Worm (Caenorhabditis elegans) whole organism, mixed stage, embryonic: ENCODE data around the gene nhr-193.
A peak's percentile ranks its signal among the peaks of the same experiment; 100 is the strongest.

Experiments
- M03D4.4 ChIP-seq: sonication (generic microtip); optimal IDR thresholded peaks from 2 replicates; lab custom pipeline; 2017; ENCODE audit warnings: mild to moderate bottlenecking, missing genetic modification characterization, missing compliant biosample characterization
- bed-3 ChIP-seq: fragments of 200-800 bp; sonication (Bioruptor generic); optimal IDR thresholded peaks from 3 replicates; lab custom pipeline; 2018; ENCODE audit warnings: mild to moderate bottlenecking, missing genetic modification characterization, moderate library complexity, missing compliant biosample characterization
- blmp-1 ChIP-seq: fragments of 150-350 bp; optimal IDR thresholded peaks from 2 replicates; lab custom pipeline; 2014; ENCODE audit warnings: missing biosample characterization, missing genetic modification characterization
- ceh-39 ChIP-seq: fragments of 150-350 bp; optimal IDR thresholded peaks from 2 replicates; lab custom pipeline; 2014; ENCODE audit warnings: missing biosample characterization, missing genetic modification characterization
- ceh-43 ChIP-seq: fragments of 200-800 bp; sonication (Bioruptor generic); optimal IDR thresholded peaks from 2 replicates; lab custom pipeline; 2018; ENCODE audit warnings: mild to moderate bottlenecking, missing genetic modification characterization, moderate library complexity, missing compliant biosample characterization
- ceh-83 ChIP-seq: fragments of 200-800 bp; sonication (Bioruptor generic); optimal IDR thresholded peaks from 2 replicates; lab custom pipeline; 2018; ENCODE audit warnings: mild to moderate bottlenecking, missing genetic modification characterization, missing compliant biosample characterization
- ces-1 ChIP-seq: fragments of 150-350 bp; optimal IDR thresholded peaks from 2 replicates; lab custom pipeline; 2014; ENCODE audit warnings: missing biosample characterization, missing genetic modification reagents, missing genetic modification characterization
- cnd-1 ChIP-seq: fragments of 200-800 bp; sonication (Bioruptor generic); optimal IDR thresholded peaks from 2 replicates; lab custom pipeline; 2018; ENCODE audit warnings: mild to moderate bottlenecking, missing genetic modification characterization, missing compliant biosample characterization
- drap-1 ChIP-seq: fragments of 200-800 bp; sonication (Bioruptor generic); optimal IDR thresholded peaks from 3 replicates; lab custom pipeline; 2018; ENCODE audit warnings: mild to moderate bottlenecking, missing genetic modification characterization, missing compliant biosample characterization
- elt-1 ChIP-seq: sonication (generic microtip); optimal IDR thresholded peaks from 2 replicates; lab custom pipeline; 2017; ENCODE audit warnings: missing genetic modification characterization, mild to moderate bottlenecking, missing compliant biosample characterization, antibody characterized with exemption, moderate library complexity, borderline replicate concordance; ENCODE audit not compliant: insufficient read depth
- elt-3 ChIP-seq: fragments of 150-350 bp; optimal IDR thresholded peaks from 2 replicates; lab custom pipeline; 2014; ENCODE audit warnings: missing biosample characterization, missing genetic modification characterization
- flh-1 ChIP-seq: fragments of 200-800 bp; sonication (Bioruptor generic); optimal IDR thresholded peaks from 2 replicates; lab custom pipeline; 2018; ENCODE audit warnings: mild to moderate bottlenecking, missing genetic modification characterization, moderate library complexity, missing compliant biosample characterization
- ham-2 ChIP-seq: fragments of 200-800 bp; sonication (Bioruptor generic); optimal IDR thresholded peaks from 2 replicates; lab custom pipeline; 2018; ENCODE audit warnings: mild to moderate bottlenecking, missing genetic modification characterization, missing compliant biosample characterization
- hlh-1 ChIP-seq: fragments of 150-350 bp; optimal IDR thresholded peaks from 2 replicates; lab custom pipeline; 2014; ENCODE audit warnings: missing biosample characterization, missing genetic modification reagents, missing genetic modification characterization
- lin-13 ChIP-seq: fragments of 150-350 bp; optimal IDR thresholded peaks from 2 replicates; lab custom pipeline; 2014; ENCODE audit warnings: missing biosample characterization, missing genetic modification characterization
- lin-32 ChIP-seq: fragments of 200-800 bp; sonication (Bioruptor generic); optimal IDR thresholded peaks from 2 replicates; lab custom pipeline; 2018; ENCODE audit warnings: mild to moderate bottlenecking, missing genetic modification characterization, missing compliant biosample characterization
- lsy-2 ChIP-seq: fragments of 150-350 bp; optimal IDR thresholded peaks from 2 replicates; lab custom pipeline; 2014; ENCODE audit warnings: missing biosample characterization, missing genetic modification characterization
- mab-5 ChIP-seq: fragments of 150-350 bp; optimal IDR thresholded peaks from 2 replicates; lab custom pipeline; 2014; ENCODE audit warnings: missing biosample characterization, missing genetic modification characterization
- mep-1 ChIP-seq: fragments of 150-350 bp; optimal IDR thresholded peaks from 2 replicates; lab custom pipeline; 2017; ENCODE audit warnings: missing biosample characterization, missing genetic modification reagents, missing genetic modification characterization, inconsistent platforms
- mls-2 ChIP-seq: sonication (generic microtip); optimal IDR thresholded peaks from 2 replicates; lab custom pipeline; 2016; ENCODE audit warnings: mild to moderate bottlenecking, missing genetic modification characterization, moderate library complexity, missing compliant biosample characterization
- nhr-12 ChIP-seq: fragments of 150-350 bp; optimal IDR thresholded peaks from 2 replicates; lab custom pipeline; 2014; ENCODE audit warnings: missing biosample characterization, missing genetic modification characterization
- nhr-2 ChIP-seq: fragments of 150-350 bp; optimal IDR thresholded peaks from 2 replicates; lab custom pipeline; 2014; ENCODE audit warnings: missing biosample characterization, missing genetic modification characterization
- nhr-237 ChIP-seq: fragments of 150-350 bp; optimal IDR thresholded peaks from 2 replicates; lab custom pipeline; 2014; ENCODE audit warnings: missing biosample characterization, missing genetic modification characterization
- nhr-28 ChIP-seq: fragments of 150-350 bp; optimal IDR thresholded peaks from 2 replicates; lab custom pipeline; 2014; ENCODE audit warnings: missing biosample characterization, missing genetic modification characterization
- nhr-76 ChIP-seq: sonication (generic microtip); optimal IDR thresholded peaks from 2 replicates; lab custom pipeline; 2017; ENCODE audit warnings: missing biosample characterization, missing genetic modification characterization
- pha-4 ChIP-seq: fragments of 150-350 bp; optimal IDR thresholded peaks from 2 replicates; lab custom pipeline; 2018; ENCODE audit warnings: missing biosample characterization, missing genetic modification reagents, missing genetic modification characterization
- sem-2 ChIP-seq: fragments of 200-800 bp; sonication (Bioruptor generic); optimal IDR thresholded peaks from 2 replicates; lab custom pipeline; 2018; ENCODE audit warnings: mild to moderate bottlenecking, missing genetic modification characterization, missing compliant biosample characterization
- snpc-4 ChIP-seq: fragments of 150-350 bp; optimal IDR thresholded peaks from 2 replicates; lab custom pipeline; 2014; ENCODE audit warnings: missing biosample characterization, missing genetic modification characterization
- sptf-1 ChIP-seq: sonication (generic microtip); optimal IDR thresholded peaks from 2 replicates; lab custom pipeline; 2017; ENCODE audit warnings: mild to moderate bottlenecking, missing genetic modification characterization, moderate library complexity, missing compliant biosample characterization
- tbx-8 ChIP-seq: fragments of 200-800 bp; sonication (Bioruptor generic); optimal IDR thresholded peaks from 2 replicates; lab custom pipeline; 2018; ENCODE audit warnings: mild to moderate bottlenecking, missing genetic modification characterization, moderate library complexity, missing compliant biosample characterization
- unc-120 ChIP-seq: sonication (generic microtip); optimal IDR thresholded peaks from 2 replicates; lab custom pipeline; 2017; ENCODE audit warnings: missing genetic modification characterization, missing compliant biosample characterization; ENCODE audit not compliant: poor library complexity, severe bottlenecking
- unc-39 ChIP-seq: fragments of 150-350 bp; optimal IDR thresholded peaks from 2 replicates; lab custom pipeline; 2014; ENCODE audit warnings: missing biosample characterization, missing genetic modification characterization
- unc-62 ChIP-seq: fragments of 150-350 bp; optimal IDR thresholded peaks from 2 replicates; lab custom pipeline; 2014; ENCODE audit warnings: missing biosample characterization, missing genetic modification reagents, missing genetic modification characterization
- zip-8 ChIP-seq: fragments of 150-350 bp; optimal IDR thresholded peaks from 2 replicates; lab custom pipeline; 2014; ENCODE audit warnings: missing biosample characterization, missing genetic modification characterization
- ztf-11 ChIP-seq: fragments of 150-350 bp; optimal IDR thresholded peaks from 2 replicates; lab custom pipeline; 2014; ENCODE audit warnings: missing biosample characterization, missing genetic modification characterization

The nhr-193 gene

ce11 chrV:16370039-16370438 is 27.9 kb downstream of the nhr-193 start:
- peak; percentile 48 for TF ChIP-seq pha-4 (tag; lab: Kevin White, UChicago)
- TF ChIP-seq ces-1: no peak
- TF ChIP-seq zip-8 (tag; lab: Kevin White, UChicago): no peak
- peak; percentile 57 for TF ChIP-seq ham-2 (GFP tag; lab: Kevin White, UChicago)
- no peak for TF ChIP-seq elt-3 (tag; lab: Kevin White, UChicago)
- TF ChIP-seq flh-1 (GFP tag; lab: Kevin White, UChicago): peak; percentile 41
- TF ChIP-seq ceh-43 (GFP tag; lab: Kevin White, UChicago): peak; percentile 57
- TF ChIP-seq elt-1 (tag; lab: Kevin White, UChicago): no peak
- TF ChIP-seq blmp-1 (tag; lab: Kevin White, UChicago): no peak
- TF ChIP-seq tbx-8: peak; percentile 53
- no peak for TF ChIP-seq unc-39 (tag; lab: Kevin White, UChicago)
- TF ChIP-seq sptf-1 (tag; lab: Kevin White, UChicago): peak; percentile 85
- TF ChIP-seq nhr-2 (tag; lab: Kevin White, UChicago): no peak
- no peak for TF ChIP-seq nhr-237 (tag; lab: Kevin White, UChicago)
- no peak for TF ChIP-seq ztf-11 (tag; lab: Kevin White, UChicago)
- TF ChIP-seq snpc-4 (tag; lab: Kevin White, UChicago): no peak
- TF ChIP-seq bed-3 (GFP tag; lab: Kevin White, UChicago): peak; percentile 60
- peak; percentile 82 for TF ChIP-seq mls-2 (tag; lab: Kevin White, UChicago)
- peak; percentile 78 for TF ChIP-seq drap-1 (GFP tag; lab: Kevin White, UChicago)
- peak; percentile 54 for TF ChIP-seq unc-120 (tag; lab: Kevin White, UChicago)
- TF ChIP-seq cnd-1 (tag; lab: Kevin White, UChicago): peak; percentile 84
- no peak for TF ChIP-seq mab-5 (tag; lab: Kevin White, UChicago)
- peak; percentile 25 for TF ChIP-seq lin-13 (tag; lab: Kevin White, UChicago)
- TF ChIP-seq ceh-83 (GFP tag; lab: Kevin White, UChicago): peak; percentile 76
- peak; percentile 73 for TF ChIP-seq sem-2
- peak; percentile 76 for TF ChIP-seq M03D4.4 (tag; lab: Kevin White, UChicago)
- TF ChIP-seq lsy-2 (tag; lab: Kevin White, UChicago): no peak
- no peak for TF ChIP-seq nhr-76
- TF ChIP-seq nhr-12 (tag; lab: Kevin White, UChicago): no peak
- TF ChIP-seq nhr-28 (tag; lab: Kevin White, UChicago): no peak
- TF ChIP-seq lin-32 (GFP tag; lab: Kevin White, UChicago): peak; percentile 62
- peak; percentile 21 for TF ChIP-seq hlh-1 (tag; lab: Kevin White, UChicago)
- TF ChIP-seq mep-1: no peak
- TF ChIP-seq unc-62 (GFP tag; lab: Kevin White, UChicago): no peak
- no peak for TF ChIP-seq ceh-39 (tag; lab: Kevin White, UChicago)

DNA sequence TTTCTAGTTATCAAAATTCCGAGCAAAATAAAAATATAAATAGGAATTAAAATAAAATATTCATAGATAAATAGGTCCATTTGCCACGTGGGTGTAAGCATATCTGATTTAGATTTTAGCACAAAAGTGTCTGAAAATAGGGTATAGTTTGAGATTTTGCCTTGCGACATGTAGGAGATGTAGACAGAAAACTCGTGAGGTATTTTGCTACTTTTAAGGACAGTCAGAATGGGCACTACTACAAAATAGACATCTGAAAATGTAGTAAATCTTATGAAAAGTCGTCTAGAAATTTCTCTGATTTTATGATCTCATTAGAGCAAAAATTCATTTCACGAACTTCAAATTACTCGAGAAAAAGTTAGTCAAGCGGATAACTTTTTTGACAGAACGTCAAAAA is 32.6 kb downstream of the nhr-193 start, which contains the start of gene srv-34:
Gene srv-34 (minus strand): TSS at position 101 of the 400 bp plus-strand sequence.
- TF ChIP-seq hlh-1 (tag; lab: Kevin White, UChicago): no peak
- TF ChIP-seq sptf-1 (tag; lab: Kevin White, UChicago): no peak
- no peak for TF ChIP-seq ces-1
- TF ChIP-seq pha-4 (tag; lab: Kevin White, UChicago): no peak
- TF ChIP-seq lin-13 (tag; lab: Kevin White, UChicago): no peak
- TF ChIP-seq lsy-2 (tag; lab: Kevin White, UChicago): no peak
- TF ChIP-seq blmp-1 (tag; lab: Kevin White, UChicago): no peak
- TF ChIP-seq nhr-28 (tag; lab: Kevin White, UChicago): no peak
- TF ChIP-seq elt-1 (tag; lab: Kevin White, UChicago): no peak
- TF ChIP-seq bed-3 (GFP tag; lab: Kevin White, UChicago): no peak

DNA sequence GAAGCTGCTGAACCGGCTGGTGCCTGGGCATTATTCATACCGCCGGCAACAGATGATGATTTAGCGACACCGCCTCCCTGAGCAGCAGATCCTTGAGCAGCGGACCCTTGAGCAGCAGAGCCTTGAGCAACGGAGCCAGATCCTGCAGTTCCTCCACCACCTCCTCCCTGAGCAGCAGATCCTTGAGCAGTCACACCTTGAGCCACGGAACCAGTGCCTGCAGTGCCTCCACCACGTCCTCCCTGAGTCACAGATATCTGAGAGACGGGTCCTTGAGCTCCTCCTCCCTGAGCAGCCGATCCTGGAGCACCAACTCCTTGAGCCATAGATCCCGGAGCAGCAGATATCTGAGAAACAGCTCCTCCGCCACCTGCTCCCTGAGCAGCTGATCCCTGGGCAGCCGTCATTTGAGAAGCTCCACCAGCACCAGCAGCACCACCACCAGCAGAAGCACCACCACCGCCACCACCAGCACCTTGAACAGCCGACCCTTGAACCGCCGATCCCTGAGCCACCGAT is 34.4 kb downstream of the nhr-193 start:
- TF ChIP-seq cnd-1 (tag; lab: Kevin White, UChicago): no peak
- no peak for TF ChIP-seq sptf-1 (tag; lab: Kevin White, UChicago)
- TF ChIP-seq flh-1 (GFP tag; lab: Kevin White, UChicago): no peak
- no peak for TF ChIP-seq ceh-39 (tag; lab: Kevin White, UChicago)
- TF ChIP-seq ceh-83 (GFP tag; lab: Kevin White, UChicago): no peak
- TF ChIP-seq unc-120 (tag; lab: Kevin White, UChicago): no peak
- no peak for TF ChIP-seq nhr-12 (tag; lab: Kevin White, UChicago)
- TF ChIP-seq lsy-2 (tag; lab: Kevin White, UChicago): no peak
- no peak for TF ChIP-seq mep-1
- no peak for TF ChIP-seq mls-2 (tag; lab: Kevin White, UChicago)
- TF ChIP-seq bed-3 (GFP tag; lab: Kevin White, UChicago): no peak
- TF ChIP-seq hlh-1 (tag; lab: Kevin White, UChicago): no peak
- no peak for TF ChIP-seq pha-4 (tag; lab: Kevin White, UChicago)
- no peak for TF ChIP-seq ceh-43 (GFP tag; lab: Kevin White, UChicago)
- TF ChIP-seq tbx-8: no peak
- TF ChIP-seq ztf-11 (tag; lab: Kevin White, UChicago): no peak
- TF ChIP-seq ces-1: no peak
- TF ChIP-seq elt-3 (tag; lab: Kevin White, UChicago): no peak
- TF ChIP-seq lin-32 (GFP tag; lab: Kevin White, UChicago): no peak
- TF ChIP-seq nhr-76: no peak
